Fruit fly (Drosophila melanogaster): ENCODE results near the gene CG13065.
A peak's percentile ranks its signal among the peaks of the same experiment; 100 is the strongest.

The CG13065 gene

DNA sequence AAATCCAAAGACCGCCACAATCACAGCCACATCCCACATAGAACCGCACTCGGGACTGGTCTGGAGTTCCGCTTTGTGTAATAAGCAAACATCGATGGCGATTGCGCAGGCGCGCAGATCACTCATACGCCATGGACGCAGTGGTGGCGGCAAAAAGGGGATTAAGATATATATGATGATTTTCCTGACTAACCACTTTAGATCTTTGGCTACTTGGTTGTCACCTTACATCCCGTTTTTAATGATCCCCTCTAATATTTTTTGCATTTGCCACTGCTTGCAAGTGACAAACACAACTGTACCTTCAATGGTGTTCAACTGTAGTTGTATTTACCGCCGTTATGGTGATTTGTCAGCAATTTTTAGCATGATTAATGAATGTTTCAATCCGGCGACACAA is 32.7 kb downstream of the CG13065 start (continued):
- TF ChIP-seq CG16815 (GFP tag; optimal IDR thresholded peaks at IDR 0.05) = peak; percentile 14
- no peak for TF ChIP-seq CG16813 (GFP tag; IDR thresholded peaks at IDR 0.05; ENCODE audit: partially characterized antibody)
- no peak for TF ChIP-seq en (GFP tag; optimal IDR thresholded peaks at IDR 0.05)
- TF ChIP-seq CG12391 (tag; optimal IDR thresholded peaks at IDR 0.05) = no peak
- no peak for TF ChIP-seq Oli (tag; optimal IDR thresholded peaks at IDR 0.05)
- peak; percentile 40; the same call in 1 of the 3 replicates for TF ChIP-seq row (GFP tag; IDR thresholded peaks at IDR 0.05)
- 0 out of 4 replicates have a peak, but pooled peaks have one; percentile 6 for TF ChIP-seq Gug (GFP tag; IDR thresholded peaks at IDR 0.05)
- no peak for TF ChIP-seq Awh (GFP tag; IDR thresholded peaks at IDR 0.05)
- TF ChIP-seq crol (GFP tag; IDR thresholded peaks at IDR 0.05) = no peak
- TF ChIP-seq Antp (GFP tag; optimal IDR thresholded peaks at IDR 0.05) = peak; percentile 5
- no peak for TF ChIP-seq CG8944 (GFP tag; optimal IDR thresholded peaks at IDR 0.05)
- no peak for TF ChIP-seq Trl (optimal IDR thresholded peaks at IDR 0.05)
- peak; percentile 38 for TF ChIP-seq Trl (GFP tag; optimal IDR thresholded peaks at IDR 0.05)
- no peak for TF ChIP-seq CG5180 (GFP tag; optimal IDR thresholded peaks at IDR 0.05)
- no peak for TF ChIP-seq Max (GFP tag; optimal IDR thresholded peaks at IDR 0.05)
- peak; percentile 38 for TF ChIP-seq Myb (GFP tag; optimal IDR thresholded peaks at IDR 0.05)
- no peak for TF ChIP-seq CG18764 (GFP tag; optimal IDR thresholded peaks at IDR 0.05)
- no peak for TF ChIP-seq CG10274 (GFP tag; optimal IDR thresholded peaks at IDR 0.05)
- no peak for TF ChIP-seq mirr (GFP tag; optimal IDR thresholded peaks at IDR 0.05)
- no peak for TF ChIP-seq Bdp1 (GFP tag; optimal IDR thresholded peaks at IDR 0.05)
- no peak for TF ChIP-seq CG10979 (tag; optimal IDR thresholded peaks at IDR 0.05)
- 0 out of 2 replicates have a peak, but pooled peaks have one; percentile 14 for TF ChIP-seq ara (GFP tag; IDR thresholded peaks at IDR 0.05)
- TF ChIP-seq ase (GFP tag; IDR thresholded peaks at IDR 0.05) = no peak
- TF ChIP-seq pho (GFP tag; optimal IDR thresholded peaks at IDR 0.05) = peak; percentile 4
- peak; percentile 25; the same call in 1 of the 2 replicates for TF ChIP-seq HLH3B (GFP tag; IDR thresholded peaks at IDR 0.05)
- TF ChIP-seq org-1 (GFP tag; optimal IDR thresholded peaks at IDR 0.05) = peak; percentile 37
- TF ChIP-seq CG30403 (GFP tag; optimal IDR thresholded peaks at IDR 0.05) = peak; percentile 38
- TF ChIP-seq sr (GFP tag; IDR thresholded peaks at IDR 0.05) = no peak
- peak; percentile 42 for TF ChIP-seq CG9215 (GFP tag; IDR thresholded peaks at IDR 0.05)
- no peak for TF ChIP-seq CG13287 (GFP tag; IDR thresholded peaks at IDR 0.05; ENCODE audit: partially characterized antibody)
- TF ChIP-seq Fer3 (tag; optimal IDR thresholded peaks at IDR 0.05) = peak; percentile 2
- no peak for TF ChIP-seq CG4282 (GFP tag; optimal IDR thresholded peaks at IDR 0.05)
- TF ChIP-seq CG2129 (GFP tag; IDR thresholded peaks at IDR 0.05; ENCODE audit: partially characterized antibody) = no peak
- no peak for TF ChIP-seq pb (GFP tag; optimal IDR thresholded peaks at IDR 0.05)
- TF ChIP-seq Hmx (GFP tag; optimal IDR thresholded peaks at IDR 0.05) = no peak
- TF ChIP-seq CG8924 (tag; optimal IDR thresholded peaks at IDR 0.05) = no peak
- TF ChIP-seq NK7.1 (GFP tag; optimal IDR thresholded peaks at IDR 0.05) = no peak
- peak; percentile 76 for TF ChIP-seq zfh2 (GFP tag; optimal IDR thresholded peaks at IDR 0.05)
- TF ChIP-seq CG8290 (GFP tag; optimal IDR thresholded peaks at IDR 0.05) = no peak
- TF ChIP-seq CG8290 (tag; optimal IDR thresholded peaks at IDR 0.05) = peak in 1 of 2 experiments; percentile 69
- TF ChIP-seq Dp (GFP tag; optimal IDR thresholded peaks at IDR 0.05) = no peak
- TF ChIP-seq HHEX (GFP tag; optimal IDR thresholded peaks at IDR 0.05) = no peak
- no peak for TF ChIP-seq CG1233 (GFP tag; optimal IDR thresholded peaks at IDR 0.05)
- no peak for TF ChIP-seq unc-4 (GFP tag; IDR thresholded peaks at IDR 0.05; ENCODE audit: partially characterized antibody)
- peak; percentile 67 for TF ChIP-seq schlank (tag; optimal IDR thresholded peaks at IDR 0.05)
- TF ChIP-seq mam (GFP tag; optimal IDR thresholded peaks at IDR 0.05) = peak; percentile 32
- TF ChIP-seq vfl (GFP tag; optimal IDR thresholded peaks at IDR 0.05) = no peak
- 0 out of 2 replicates have a peak, but pooled peaks have one; percentile 29 for TF ChIP-seq ranshi (GFP tag; IDR thresholded peaks at IDR 0.05)
- no peak for TF ChIP-seq NC2β (GFP tag; optimal IDR thresholded peaks at IDR 0.05)
- no peak for TF ChIP-seq CG7556 (GFP tag; optimal IDR thresholded peaks at IDR 0.05)
- no peak for TF ChIP-seq psq (GFP tag; optimal IDR thresholded peaks at IDR 0.05)
- TF ChIP-seq CG31224 (GFP tag; IDR thresholded peaks at IDR 0.05) = 0 out of 2 replicates have a peak, but pooled peaks have one; percentile 20
